Fruit fly (Drosophila melanogaster) whole organism, prepupa: Measurements from ENCODE around the gene gny.
A peak's percentile ranks its signal among the peaks of the same experiment; 100 is the strongest.

Source experiments
- Blimp-1 ChIP-seq: fragments of 200-800 bp; sonication (Bioruptor generic); optimal IDR thresholded peaks from 3 replicates; lab custom pipeline; 2017; ENCODE audit warnings: missing biosample characterization, missing genetic modification characterization, mild to moderate bottlenecking, moderate library complexity, missing genetic modification reagents
- CG10631 ChIP-seq: fragments of 200-800 bp; sonication (Bioruptor generic); optimal IDR thresholded peaks from 2 replicates; lab custom pipeline; 2016; ENCODE audit warnings: missing biosample characterization, missing genetic modification characterization
- CG10669 ChIP-seq: fragments of 200-800 bp; sonication (Bioruptor generic); optimal IDR thresholded peaks from 3 replicates; lab custom pipeline; 2018; ENCODE audit warnings: missing biosample characterization, mild to moderate bottlenecking, missing genetic modification characterization, moderate library complexity
- CG11902 ChIP-seq: fragments of 200-800 bp; sonication (Bioruptor generic); optimal IDR thresholded peaks from 3 replicates; lab custom pipeline; 2016; ENCODE audit warnings: missing biosample characterization, missing genetic modification characterization
- CG15336 ChIP-seq: fragments of 200-800 bp; sonication (Bioruptor generic); IDR thresholded peaks from 2 replicates; pipeline ENCODE4 v1.3.6; 2022; ENCODE audit warnings: missing biosample characterization, missing genetic modification characterization
- CG16779 ChIP-seq: fragments of 200-800 bp; sonication (Bioruptor generic); optimal IDR thresholded peaks from 3 replicates; lab custom pipeline; 2017; ENCODE audit warnings: missing biosample characterization, mild to moderate bottlenecking, missing genetic modification characterization
- CG3032 ChIP-seq: fragments of 200-800 bp; optimal IDR thresholded peaks from 2 replicates; lab custom pipeline; 2019; ENCODE audit warnings: missing biosample characterization, mild to moderate bottlenecking, missing genetic modification characterization, moderate library complexity
- CG32006 ChIP-seq: fragments of 200-800 bp; sonication (Bioruptor generic); optimal IDR thresholded peaks from 3 replicates; lab custom pipeline; 2017; ENCODE audit warnings: missing biosample characterization, mild to moderate bottlenecking, missing genetic modification characterization
- CG3919 ChIP-seq: fragments of 200-800 bp; sonication (Bioruptor generic); optimal IDR thresholded peaks from 3 replicates; lab custom pipeline; 2016; ENCODE audit warnings: missing biosample characterization, missing genetic modification characterization
- CG4318 ChIP-seq: fragments of 200-800 bp; sonication (Bioruptor generic); optimal IDR thresholded peaks from 3 replicates; lab custom pipeline; 2017; ENCODE audit warnings: missing biosample characterization, mild to moderate bottlenecking, missing genetic modification characterization
- CG6163 ChIP-seq: fragments of 200-800 bp; sonication (Bioruptor generic); IDR thresholded peaks from 3 replicates; pipeline ENCODE4 v1.3.6; 2022; ENCODE audit warnings: missing biosample characterization, missing genetic modification characterization
- CG6276 ChIP-seq: fragments of 200-800 bp; sonication (Bioruptor generic); optimal IDR thresholded peaks from 2 replicates; lab custom pipeline; 2017; ENCODE audit warnings: missing biosample characterization, mild to moderate bottlenecking, missing genetic modification characterization
- CG6792 ChIP-seq: fragments of 200-800 bp; sonication (Bioruptor generic); optimal IDR thresholded peaks from 3 replicates; lab custom pipeline; 2016; ENCODE audit warnings: missing biosample characterization, missing genetic modification characterization
- CG6854 ChIP-seq: fragments of 200-800 bp; sonication (Bioruptor generic); optimal IDR thresholded peaks from 2 replicates; lab custom pipeline; 2017; ENCODE audit warnings: missing biosample characterization, mild to moderate bottlenecking, missing genetic modification characterization
- CG8119 ChIP-seq: fragments of 200-800 bp; sonication (Bioruptor generic); IDR thresholded peaks from 3 replicates; pipeline ENCODE4 v1.3.6; 2022; ENCODE audit warnings: missing biosample characterization, missing genetic modification characterization
- CG8319 ChIP-seq: fragments of 200-800 bp; sonication (Bioruptor generic); optimal IDR thresholded peaks from 3 replicates; lab custom pipeline; 2016; ENCODE audit warnings: missing biosample characterization, missing genetic modification characterization
- Eip75B ChIP-seq: fragments of 200-800 bp; sonication (Bioruptor generic); optimal IDR thresholded peaks from 3 replicates; lab custom pipeline; 2016; ENCODE audit warnings: missing biosample characterization, missing genetic modification characterization
- Eip78C ChIP-seq: fragments of 200-800 bp; sonication (Bioruptor generic); peaks from one replicate; lab custom pipeline; 2016; ENCODE audit warnings: missing biosample characterization, missing genetic modification characterization
- Eip93F ChIP-seq: fragments of 200-800 bp; sonication (Bioruptor generic); optimal IDR thresholded peaks from 2 replicates; lab custom pipeline; 2016; ENCODE audit warnings: missing biosample characterization, mild to moderate bottlenecking, missing genetic modification characterization
- Ets96B ChIP-seq: fragments of 200-800 bp; optimal IDR thresholded peaks from 2 replicates; lab custom pipeline; 2019; ENCODE audit warnings: missing biosample characterization, mild to moderate bottlenecking, missing genetic modification characterization, moderate library complexity
- Gug ChIP-seq: fragments of 200-800 bp; sonication (Bioruptor generic); IDR thresholded peaks from 2 replicates; pipeline ENCODE4 v1.3.6; 2022; ENCODE audit warnings: missing biosample characterization, missing genetic modification characterization
- Hr4 ChIP-seq: fragments of 200-800 bp; sonication (Bioruptor generic); optimal IDR thresholded peaks from 3 replicates; lab custom pipeline; 2016; ENCODE audit warnings: missing biosample characterization, missing genetic modification characterization
- Lpt ChIP-seq: fragments of 200-800 bp; sonication (Bioruptor generic); optimal IDR thresholded peaks from 3 replicates; lab custom pipeline; 2016; ENCODE audit warnings: missing biosample characterization, missing genetic modification characterization
- Met ChIP-seq: fragments of 200-800 bp; sonication (Bioruptor generic); optimal IDR thresholded peaks from 3 replicates; lab custom pipeline; 2016; ENCODE audit warnings: missing biosample characterization, missing genetic modification characterization
- OdsH ChIP-seq: fragments of 200-800 bp; sonication (Bioruptor generic); optimal IDR thresholded peaks from 3 replicates; lab custom pipeline; 2016; ENCODE audit warnings: missing biosample characterization, missing genetic modification characterization
- Smox ChIP-seq: fragments of 200-800 bp; sonication (Bioruptor generic); optimal IDR thresholded peaks from 3 replicates; lab custom pipeline; 2016; ENCODE audit warnings: missing biosample characterization, missing genetic modification characterization
- Sox102F ChIP-seq: fragments of 200-800 bp; sonication (Bioruptor generic); optimal IDR thresholded peaks from 2 replicates; lab custom pipeline; 2016; ENCODE audit warnings: missing biosample characterization, mild to moderate bottlenecking, missing genetic modification characterization
- Sox14 ChIP-seq: fragments of 200-800 bp; sonication (Bioruptor generic); optimal IDR thresholded peaks from 3 replicates; lab custom pipeline; 2016; ENCODE audit warnings: missing biosample characterization, missing genetic modification characterization
- Sox15 ChIP-seq: fragments of 200-800 bp; sonication (Bioruptor generic); optimal IDR thresholded peaks from 3 replicates; lab custom pipeline; 2016; ENCODE audit warnings: missing biosample characterization, missing genetic modification characterization
- achi ChIP-seq: fragments of 200-800 bp; sonication (Bioruptor generic); optimal IDR thresholded peaks from 3 replicates; lab custom pipeline; 2016; ENCODE audit warnings: missing biosample characterization, missing genetic modification characterization
- acj6 ChIP-seq: fragments of 200-800 bp; sonication (Bioruptor generic); optimal IDR thresholded peaks from 3 replicates; lab custom pipeline; 2016; ENCODE audit warnings: missing biosample characterization, missing genetic modification characterization
- cyc ChIP-seq: fragments of 200-800 bp; sonication (Bioruptor generic); optimal IDR thresholded peaks from 3 replicates; lab custom pipeline; 2016; ENCODE audit warnings: missing biosample characterization, missing genetic modification characterization
- dsx ChIP-seq: fragments of 200-800 bp; optimal IDR thresholded peaks from 3 replicates; lab custom pipeline; 2019; ENCODE audit warnings: missing biosample characterization, mild to moderate bottlenecking, missing genetic modification characterization, moderate library complexity; ENCODE audit not compliant: poor library complexity, severe bottlenecking
- eg ChIP-seq: fragments of 200-800 bp; sonication (Bioruptor generic); IDR thresholded peaks from 3 replicates; pipeline ENCODE4 v1.3.6; 2022; ENCODE audit warnings: missing biosample characterization, missing genetic modification characterization
- esn ChIP-seq: fragments of 200-800 bp; sonication (Bioruptor generic); optimal IDR thresholded peaks from 2 replicates; lab custom pipeline; 2016; ENCODE audit warnings: missing biosample characterization, mild to moderate bottlenecking, missing genetic modification characterization, moderate library complexity
- fd85E ChIP-seq: fragments of 200-800 bp; sonication (Bioruptor generic); optimal IDR thresholded peaks from 3 replicates; lab custom pipeline; 2016; ENCODE audit warnings: missing biosample characterization, missing genetic modification characterization
- fkh ChIP-seq: fragments of 200-800 bp; sonication (Bioruptor generic); optimal IDR thresholded peaks from 3 replicates; lab custom pipeline; 2017; ENCODE audit warnings: missing biosample characterization, mild to moderate bottlenecking, missing genetic modification characterization, moderate library complexity
- lz ChIP-seq: fragments of 200-800 bp; sonication (Bioruptor generic); optimal IDR thresholded peaks from 3 replicates; lab custom pipeline; 2016; ENCODE audit warnings: missing biosample characterization, missing genetic modification characterization
- net ChIP-seq: fragments of 200-800 bp; sonication (Bioruptor generic); optimal IDR thresholded peaks from 3 replicates; lab custom pipeline; 2016; ENCODE audit warnings: missing biosample characterization, missing genetic modification characterization
- pdm3 ChIP-seq: fragments of 200-800 bp; sonication (Bioruptor generic); optimal IDR thresholded peaks from 3 replicates; lab custom pipeline; 2016; ENCODE audit warnings: missing biosample characterization, missing genetic modification characterization
- salr ChIP-seq, 2 experiments: fragments of 200-800 bp; sonication (Bioruptor generic); optimal IDR thresholded peaks; 3 replicates each; lab custom pipeline; 2016 to 2018; ENCODE audit warnings: missing biosample characterization in 2 of 2, missing genetic modification characterization in 2 of 2, mild to moderate bottlenecking in 1 of 2
- ss ChIP-seq, 2 experiments: fragments of 200-800 bp; sonication (Bioruptor generic); optimal IDR thresholded peaks; 2 replicates in 1 of 2; 3 replicates in 1 of 2; lab custom pipeline; 2017 to 2018; ENCODE audit warnings: mild to moderate bottlenecking in 2 of 2, missing biosample characterization in 2 of 2, missing genetic modification characterization in 2 of 2, moderate library complexity in 1 of 2
- svp ChIP-seq: fragments of 200-800 bp; sonication (Bioruptor generic); peaks from one replicate; lab custom pipeline; 2016; ENCODE audit warnings: missing biosample characterization, missing genetic modification characterization
- topi ChIP-seq: fragments of 200-800 bp; sonication (Bioruptor generic); optimal IDR thresholded peaks from 3 replicates; lab custom pipeline; 2016; ENCODE audit warnings: missing biosample characterization, missing genetic modification characterization
- vri ChIP-seq: fragments of 200-800 bp; sonication (Bioruptor generic); optimal IDR thresholded peaks from 3 replicates; lab custom pipeline; 2016; ENCODE audit warnings: missing biosample characterization, mild to moderate bottlenecking, missing genetic modification characterization

gny gene

DNA sequence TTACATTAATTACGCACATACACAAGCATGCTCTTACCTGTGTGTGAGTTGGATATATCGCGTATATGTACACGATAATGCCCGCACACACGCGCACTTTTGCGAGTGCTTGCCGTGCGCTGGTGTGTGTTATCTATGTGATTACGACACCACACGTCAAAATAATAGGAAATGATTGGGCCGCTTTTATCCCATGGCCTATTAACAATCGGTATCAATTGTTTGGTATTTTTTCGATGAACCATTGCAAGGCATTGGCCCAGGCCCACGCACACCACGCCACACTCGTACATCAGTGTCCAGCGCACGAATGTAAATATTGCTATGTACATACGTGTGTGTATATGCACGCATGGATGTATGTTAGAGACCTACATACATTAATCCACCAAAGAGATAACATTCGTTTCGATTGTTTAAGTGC is 45.0 kb upstream of the gny start (continued):
- TF ChIP-seq Met (GFP tag; lab: Kevin White, UChicago) (peak; percentile 38), Blimp-1 (GFP tag; lab: Kevin White, UChicago) (no peak), fd85E (no peak), lz (GFP tag; lab: Kevin White, UChicago) (no peak), ss (GFP tag; optimal IDR thresholded peaks at IDR 0.05; lab: Kevin White, UChicago) (peak in 1 of 2 experiments; percentile 81), esn (GFP tag; lab: Kevin White, UChicago) (peak; percentile 67)
- TF ChIP-seq, all 60 proteins: peak for 23

DNA sequence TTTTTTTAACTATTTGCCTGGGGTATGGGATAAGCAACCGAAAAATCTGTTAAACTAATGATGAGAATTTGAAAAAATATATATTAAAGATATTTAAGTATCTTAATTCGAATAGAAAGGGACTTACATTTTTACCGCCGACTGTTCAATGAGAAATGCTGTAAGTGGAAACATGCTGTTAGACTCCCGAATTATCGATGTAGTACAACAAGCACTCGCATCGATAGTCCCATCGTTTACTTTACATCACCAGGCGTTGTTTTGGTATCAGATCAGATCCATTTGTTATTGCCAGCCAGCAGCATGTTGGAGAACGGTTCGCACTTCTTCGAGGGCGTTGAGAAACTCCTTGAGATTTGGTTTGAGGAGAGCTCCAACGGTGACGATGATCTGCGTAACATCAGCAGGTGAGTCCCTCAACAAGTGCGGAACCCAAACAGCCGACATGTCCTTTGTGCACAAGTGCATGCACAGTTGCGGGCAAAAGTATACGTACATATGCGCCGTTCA is 40.6 kb upstream of the gny start, which contains the start of gene SamDC:
SamDC (plus strand) TSS at position 246 of the 510 bp plus-strand sequence.
- TF ChIP-seq CG11902 (GFP tag; lab: Kevin White, UChicago) (no peak), pdm3 (peak; percentile 39), svp (GFP tag; lab: Kevin White, UChicago) (no peak), salr (GFP tag; optimal IDR thresholded peaks at IDR 0.05; lab: Kevin White, UChicago) (peak in 1 of 2 experiments; percentile 33), achi (GFP tag; lab: Kevin White, UChicago) (peak; percentile 1), net (GFP tag; lab: Kevin White, UChicago) (peak; percentile 13), Sox15 (GFP tag; lab: Kevin White, UChicago) (no peak), Eip75B (GFP tag; lab: Kevin White, UChicago) (peak; percentile 9), esn (GFP tag; lab: Kevin White, UChicago) (peak; percentile 53), Gug (GFP tag; lab: Robert Waterston, UW) (no peak), CG8319 (GFP tag; lab: Kevin White, UChicago) (no peak), eg (GFP tag; lab: Robert Waterston, UW) (no peak), Hr4 (GFP tag; lab: Kevin White, UChicago) (peak; percentile 28), Lpt (GFP tag; lab: Kevin White, UChicago) (peak; percentile 16), Sox102F (GFP tag; lab: Kevin White, UChicago) (peak; percentile 8), CG6792 (GFP tag; lab: Kevin White, UChicago) (no peak), dsx (GFP tag; lab: Kevin White, UChicago) (peak; percentile 19), Sox14 (GFP tag; lab: Kevin White, UChicago) (peak; percentile 58), CG6854 (GFP tag; lab: Kevin White, UChicago) (peak; percentile 19), Eip78C (peak; percentile 73), vri (GFP tag; lab: Kevin White, UChicago) (peak; percentile 44), Ets96B (no peak), CG8119 (GFP tag; lab: Robert Waterston, UW) (no peak), CG16779 (tag; lab: Kevin White, UChicago) (no peak), CG15336 (GFP tag; lab: Robert Waterston, UW) (peak; percentile 63), CG3919 (GFP tag; lab: Kevin White, UChicago) (peak; percentile 21), topi (GFP tag; lab: Kevin White, UChicago) (peak; percentile 37), CG10669 (GFP tag; lab: Kevin White, UChicago) (no peak), Smox (peak; percentile 25), acj6 (GFP tag; lab: Kevin White, UChicago) (peak; percentile 30), CG3032 (tag; lab: Kevin White, UChicago) (peak; percentile 38), CG4318 (GFP tag; lab: Kevin White, UChicago) (no peak), CG6276 (GFP tag; lab: Kevin White, UChicago) (no peak), Met (GFP tag; lab: Kevin White, UChicago) (peak; percentile 18), CG10631 (GFP tag; lab: Kevin White, UChicago) (peak; percentile 45), CG32006 (GFP tag; lab: Kevin White, UChicago) (no peak), cyc (peak; percentile 1), fkh (GFP tag; lab: Kevin White, UChicago) (peak; percentile 78), lz (GFP tag; lab: Kevin White, UChicago) (peak; percentile 15), Eip93F (peak; percentile 25), CG6163 (no peak), OdsH (peak; percentile 31)
